Fruit fly (Drosophila melanogaster) whole organism, prepupa: ENCODE results near the gene CG17931.
A peak's percentile ranks its signal among the peaks of the same experiment; 100 is the strongest.

Source experiments
- CG10631 ChIP-seq: fragments of 200-800 bp; sonication (Bioruptor generic); optimal IDR thresholded peaks from 2 replicates; lab custom pipeline; 2016; ENCODE audit warnings: missing biosample characterization, missing genetic modification characterization
- CG11294 ChIP-seq: fragments of 200-800 bp; sonication (Bioruptor generic); IDR thresholded peaks from 2 replicates; pipeline ENCODE4 v1.3.6; 2022; ENCODE audit warnings: missing biosample characterization, missing genetic modification characterization
- CG11762 ChIP-seq: fragments of 200-800 bp; sonication (Bioruptor generic); optimal IDR thresholded peaks from 3 replicates; lab custom pipeline; 2016; ENCODE audit warnings: missing biosample characterization, missing genetic modification characterization; ENCODE audit not compliant: insufficient read depth
- CG11902 ChIP-seq: fragments of 200-800 bp; sonication (Bioruptor generic); optimal IDR thresholded peaks from 3 replicates; lab custom pipeline; 2016; ENCODE audit warnings: missing biosample characterization, missing genetic modification characterization
- CG15336 ChIP-seq: fragments of 200-800 bp; sonication (Bioruptor generic); IDR thresholded peaks from 2 replicates; pipeline ENCODE4 v1.3.6; 2022; ENCODE audit warnings: missing biosample characterization, missing genetic modification characterization
- CG1621 ChIP-seq: fragments of 200-800 bp; sonication (Bioruptor generic); optimal IDR thresholded peaks from 3 replicates; lab custom pipeline; 2018; ENCODE audit warnings: missing biosample characterization, mild to moderate bottlenecking, missing genetic modification characterization
- CG16779 ChIP-seq: fragments of 200-800 bp; sonication (Bioruptor generic); optimal IDR thresholded peaks from 3 replicates; lab custom pipeline; 2017; ENCODE audit warnings: missing biosample characterization, mild to moderate bottlenecking, missing genetic modification characterization
- CG3032 ChIP-seq: fragments of 200-800 bp; optimal IDR thresholded peaks from 2 replicates; lab custom pipeline; 2019; ENCODE audit warnings: missing biosample characterization, mild to moderate bottlenecking, missing genetic modification characterization, moderate library complexity
- CG31627 ChIP-seq: fragments of 200-800 bp; sonication (Bioruptor generic); optimal IDR thresholded peaks from 3 replicates; lab custom pipeline; 2016; ENCODE audit warnings: missing biosample characterization, missing genetic modification characterization
- CG34406 ChIP-seq: fragments of 200-800 bp; sonication (Bioruptor generic); optimal IDR thresholded peaks from 3 replicates; lab custom pipeline; 2016; ENCODE audit warnings: missing biosample characterization, missing genetic modification characterization
- CG3919 ChIP-seq: fragments of 200-800 bp; sonication (Bioruptor generic); optimal IDR thresholded peaks from 3 replicates; lab custom pipeline; 2016; ENCODE audit warnings: missing biosample characterization, missing genetic modification characterization
- CG4318 ChIP-seq: fragments of 200-800 bp; sonication (Bioruptor generic); optimal IDR thresholded peaks from 3 replicates; lab custom pipeline; 2017; ENCODE audit warnings: missing biosample characterization, mild to moderate bottlenecking, missing genetic modification characterization
- CG6163 ChIP-seq: fragments of 200-800 bp; sonication (Bioruptor generic); IDR thresholded peaks from 3 replicates; pipeline ENCODE4 v1.3.6; 2022; ENCODE audit warnings: missing biosample characterization, missing genetic modification characterization
- CG6276 ChIP-seq: fragments of 200-800 bp; sonication (Bioruptor generic); optimal IDR thresholded peaks from 2 replicates; lab custom pipeline; 2017; ENCODE audit warnings: missing biosample characterization, mild to moderate bottlenecking, missing genetic modification characterization
- CG6792 ChIP-seq: fragments of 200-800 bp; sonication (Bioruptor generic); optimal IDR thresholded peaks from 3 replicates; lab custom pipeline; 2016; ENCODE audit warnings: missing biosample characterization, missing genetic modification characterization
- CG6808 ChIP-seq: fragments of 200-800 bp; sonication (Bioruptor generic); optimal IDR thresholded peaks from 3 replicates; lab custom pipeline; 2017; ENCODE audit warnings: missing biosample characterization, missing genetic modification characterization, mild to moderate bottlenecking, moderate library complexity, missing genetic modification reagents
- CG7368 ChIP-seq: fragments of 200-800 bp; sonication (Bioruptor generic); optimal IDR thresholded peaks from 3 replicates; lab custom pipeline; 2016; ENCODE audit warnings: missing biosample characterization, missing genetic modification characterization
- CG8632 ChIP-seq: fragments of 200-800 bp; sonication (Bioruptor generic); optimal IDR thresholded peaks from 3 replicates; lab custom pipeline; 2016; ENCODE audit warnings: missing biosample characterization, missing genetic modification characterization
- Eip75B ChIP-seq: fragments of 200-800 bp; sonication (Bioruptor generic); optimal IDR thresholded peaks from 3 replicates; lab custom pipeline; 2016; ENCODE audit warnings: missing biosample characterization, missing genetic modification characterization
- Eip78C ChIP-seq: fragments of 200-800 bp; sonication (Bioruptor generic); peaks from one replicate; lab custom pipeline; 2016; ENCODE audit warnings: missing biosample characterization, missing genetic modification characterization
- Ets21C ChIP-seq: fragments of 200-800 bp; sonication (Bioruptor generic); optimal IDR thresholded peaks from 3 replicates; lab custom pipeline; 2016; ENCODE audit warnings: missing biosample characterization, missing genetic modification characterization
- Hr38 ChIP-seq: sonication (Bioruptor generic); optimal IDR thresholded peaks from 2 replicates; lab custom pipeline; 2016; ENCODE audit warnings: missing biosample characterization, missing genetic modification characterization
- Hr4 ChIP-seq: fragments of 200-800 bp; sonication (Bioruptor generic); optimal IDR thresholded peaks from 3 replicates; lab custom pipeline; 2016; ENCODE audit warnings: missing biosample characterization, missing genetic modification characterization
- Lpt ChIP-seq: fragments of 200-800 bp; sonication (Bioruptor generic); optimal IDR thresholded peaks from 3 replicates; lab custom pipeline; 2016; ENCODE audit warnings: missing biosample characterization, missing genetic modification characterization
- Met ChIP-seq: fragments of 200-800 bp; sonication (Bioruptor generic); optimal IDR thresholded peaks from 3 replicates; lab custom pipeline; 2016; ENCODE audit warnings: missing biosample characterization, missing genetic modification characterization
- Sox14 ChIP-seq: fragments of 200-800 bp; sonication (Bioruptor generic); optimal IDR thresholded peaks from 3 replicates; lab custom pipeline; 2016; ENCODE audit warnings: missing biosample characterization, missing genetic modification characterization
- achi ChIP-seq: fragments of 200-800 bp; sonication (Bioruptor generic); optimal IDR thresholded peaks from 3 replicates; lab custom pipeline; 2016; ENCODE audit warnings: missing biosample characterization, missing genetic modification characterization
- acj6 ChIP-seq: fragments of 200-800 bp; sonication (Bioruptor generic); optimal IDR thresholded peaks from 3 replicates; lab custom pipeline; 2016; ENCODE audit warnings: missing biosample characterization, missing genetic modification characterization
- cyc ChIP-seq: fragments of 200-800 bp; sonication (Bioruptor generic); optimal IDR thresholded peaks from 3 replicates; lab custom pipeline; 2016; ENCODE audit warnings: missing biosample characterization, missing genetic modification characterization
- dac ChIP-seq: fragments of 200-800 bp; sonication (Bioruptor generic); optimal IDR thresholded peaks from 2 replicates; lab custom pipeline; 2017; ENCODE audit warnings: missing biosample characterization, mild to moderate bottlenecking, missing genetic modification characterization
- dsx ChIP-seq: fragments of 200-800 bp; optimal IDR thresholded peaks from 3 replicates; lab custom pipeline; 2019; ENCODE audit warnings: missing biosample characterization, mild to moderate bottlenecking, missing genetic modification characterization, moderate library complexity; ENCODE audit not compliant: poor library complexity, severe bottlenecking
- esn ChIP-seq: fragments of 200-800 bp; sonication (Bioruptor generic); optimal IDR thresholded peaks from 2 replicates; lab custom pipeline; 2016; ENCODE audit warnings: missing biosample characterization, mild to moderate bottlenecking, missing genetic modification characterization, moderate library complexity
- fd85E ChIP-seq: fragments of 200-800 bp; sonication (Bioruptor generic); optimal IDR thresholded peaks from 3 replicates; lab custom pipeline; 2016; ENCODE audit warnings: missing biosample characterization, missing genetic modification characterization
- fkh ChIP-seq: fragments of 200-800 bp; sonication (Bioruptor generic); optimal IDR thresholded peaks from 3 replicates; lab custom pipeline; 2017; ENCODE audit warnings: missing biosample characterization, mild to moderate bottlenecking, missing genetic modification characterization, moderate library complexity
- net ChIP-seq: fragments of 200-800 bp; sonication (Bioruptor generic); optimal IDR thresholded peaks from 3 replicates; lab custom pipeline; 2016; ENCODE audit warnings: missing biosample characterization, missing genetic modification characterization
- spab ChIP-seq: fragments of 200-800 bp; sonication (Bioruptor generic); optimal IDR thresholded peaks from 2 replicates; lab custom pipeline; 2017; ENCODE audit warnings: missing biosample characterization, mild to moderate bottlenecking, missing genetic modification characterization, missing genetic modification reagents
- ss ChIP-seq, 2 experiments: fragments of 200-800 bp; sonication (Bioruptor generic); optimal IDR thresholded peaks; 2 replicates in 1 of 2; 3 replicates in 1 of 2; lab custom pipeline; 2017 to 2018; ENCODE audit warnings: mild to moderate bottlenecking in 2 of 2, missing biosample characterization in 2 of 2, missing genetic modification characterization in 2 of 2, moderate library complexity in 1 of 2
- svp ChIP-seq: fragments of 200-800 bp; sonication (Bioruptor generic); peaks from one replicate; lab custom pipeline; 2016; ENCODE audit warnings: missing biosample characterization, missing genetic modification characterization
- topi ChIP-seq: fragments of 200-800 bp; sonication (Bioruptor generic); optimal IDR thresholded peaks from 3 replicates; lab custom pipeline; 2016; ENCODE audit warnings: missing biosample characterization, missing genetic modification characterization

CG17931 gene

dm6 chr3R:16340610-16341009 is 18.7 kb downstream of the CG17931 start (continued):
- TF ChIP-seq CG6808 (GFP tag; lab: Kevin White, UChicago) (peak; percentile 42), Ets21C (GFP tag; lab: Kevin White, UChicago) (no peak), fd85E (no peak), CG15336 (GFP tag; lab: Robert Waterston, UW) (0 out of 2 replicates have a peak, but pooled peaks have one; percentile 28), spab (peak; percentile 25), cyc (GFP tag; lab: Kevin White, UChicago) (no peak), dac (no peak), CG8632 (GFP tag; lab: Kevin White, UChicago) (no peak), Lpt (GFP tag; lab: Kevin White, UChicago) (no peak), CG11762 (GFP tag; lab: Kevin White, UChicago) (no peak), Eip75B (no peak), net (GFP tag; lab: Kevin White, UChicago) (no peak), Met (GFP tag; lab: Kevin White, UChicago) (no peak), achi (no peak), svp (GFP tag; lab: Kevin White, UChicago) (no peak), acj6 (no peak), CG11902 (GFP tag; lab: Kevin White, UChicago) (no peak), esn (GFP tag; lab: Kevin White, UChicago) (no peak)

- no peak for TF ChIP-seq CG34406 (GFP tag; lab: Kevin White, UChicago)
- no peak for TF ChIP-seq CG11762 (GFP tag; lab: Kevin White, UChicago)
- TF ChIP-seq dsx (GFP tag; lab: Kevin White, UChicago): no peak
- no peak for TF ChIP-seq Hr38 (GFP tag; lab: Kevin White, UChicago)
- no peak for TF ChIP-seq CG3919 (GFP tag; lab: Kevin White, UChicago)
- TF ChIP-seq CG7368 (GFP tag; lab: Kevin White, UChicago): no peak
- no peak for TF ChIP-seq CG6276 (GFP tag; lab: Kevin White, UChicago)
- no peak for TF ChIP-seq svp (GFP tag; lab: Kevin White, UChicago)
- no peak for TF ChIP-seq Sox14 (GFP tag; lab: Kevin White, UChicago)
- TF ChIP-seq Hr4 (GFP tag; lab: Kevin White, UChicago): no peak
- TF ChIP-seq CG11294 (GFP tag; lab: Robert Waterston, UW): no peak
- no peak for TF ChIP-seq CG31627 (GFP tag; lab: Kevin White, UChicago)
Observed at dm6 chr3R:16339475-16339874, 19.8 kb downstream of the CG17931 start, which contains the start of gene Sulf1. Gene Sulf1, minus strand, starts transcription at chr3R:16339575.

- TF ChIP-seq fkh (GFP tag; lab: Kevin White, UChicago) (peak; percentile 25), CG6792 (GFP tag; lab: Kevin White, UChicago) (no peak), topi (GFP tag; lab: Kevin White, UChicago) (no peak), Eip75B (peak; percentile 21), CG34406 (GFP tag; lab: Kevin White, UChicago) (no peak), esn (GFP tag; lab: Kevin White, UChicago) (peak; percentile 10), CG1621 (tag; lab: Kevin White, UChicago) (peak; percentile 50), CG3032 (no peak), fd85E (no peak), svp (GFP tag; lab: Kevin White, UChicago) (no peak), dsx (GFP tag; lab: Kevin White, UChicago) (peak; percentile 30), Sox14 (GFP tag; lab: Kevin White, UChicago) (peak; percentile 1), Eip78C (GFP tag; lab: Kevin White, UChicago) (peak; percentile 54), Hr4 (GFP tag; lab: Kevin White, UChicago) (no peak), achi (no peak), CG11762 (GFP tag; lab: Kevin White, UChicago) (no peak), CG16779 (tag; lab: Kevin White, UChicago) (no peak), ss (GFP tag; optimal IDR thresholded peaks at IDR 0.05; lab: Kevin White, UChicago) (peak in 1 of 2 experiments; percentile 56), CG10631 (GFP tag; lab: Kevin White, UChicago) (no peak), CG6163 (GFP tag; lab: Robert Waterston, UW) (0 out of 3 replicates have a peak, but pooled peaks have one; percentile 21), CG4318 (GFP tag; lab: Kevin White, UChicago) (no peak)
Observed at dm6 chr3R:16338342-16338741, 20.9 kb downstream of the CG17931 start.
